Worm (Caenorhabditis elegans): Measurements from ENCODE around the gene ZK643.5.

Gene ZK643.5

ce11 chrIII:8956146-8956646 lies at the start of gene ZK643.5, which contains the start of gene ZK643.2:
Gene ZK643.5 (minus strand): TSS chrIII:8956196.
Gene ZK643.2 (plus strand): TSS chrIII:8956540.
- TF ChIP-seq fkh-2 (tag; optimal IDR thresholded peaks at IDR 0.05) = no peak
- no peak for TF ChIP-seq aly-2 (tag; optimal IDR thresholded peaks at IDR 0.05)
- TF ChIP-seq lsy-12 (tag; optimal IDR thresholded peaks at IDR 0.05) = no peak
- TF ChIP-seq mdl-1 (tag; optimal IDR thresholded peaks at IDR 0.05) = no peak
- TF ChIP-seq elt-2 (tag; optimal IDR thresholded peaks at IDR 0.05) = peak; percentile 14
- TF ChIP-seq egl-5 (tag; optimal IDR thresholded peaks at IDR 0.05) = peak; percentile 10
- peak; percentile 86 for TF ChIP-seq hmg-11 (tag; optimal IDR thresholded peaks at IDR 0.05)
- TF ChIP-seq ceh-28 (tag; optimal IDR thresholded peaks at IDR 0.05) = peak; percentile 95
- TF ChIP-seq ceh-82 (tag; optimal IDR thresholded peaks at IDR 0.05) = peak; percentile 11
- TF ChIP-seq ztf-4 (tag; optimal IDR thresholded peaks at IDR 0.05) = no peak
- TF ChIP-seq ztf-11 (tag; optimal IDR thresholded peaks at IDR 0.05) = no peak
- TF ChIP-seq daf-12 (tag; optimal IDR thresholded peaks at IDR 0.05) = no peak
- no peak for TF ChIP-seq mml-1 (tag; optimal IDR thresholded peaks at IDR 0.05)
- TF ChIP-seq fkh-10 (GFP tag; optimal IDR thresholded peaks at IDR 0.05) = no peak
- no peak for TF ChIP-seq nhr-11 (tag; optimal IDR thresholded peaks at IDR 0.05)
- no peak for TF ChIP-seq elt-3 (tag; optimal IDR thresholded peaks at IDR 0.05)
- peak; percentile 86 for TF ChIP-seq nfya-1 (tag; optimal IDR thresholded peaks at IDR 0.05; ENCODE audit: insufficient read depth)
- peak; percentile 38 for TF ChIP-seq snpc-4 (tag; optimal IDR thresholded peaks at IDR 0.05)
- no peak for TF ChIP-seq nhr-237 (tag; optimal IDR thresholded peaks at IDR 0.05)
- TF ChIP-seq nhr-76 (tag; optimal IDR thresholded peaks at IDR 0.05) = no peak
- TF ChIP-seq nhr-43 (tag; optimal IDR thresholded peaks at IDR 0.05; ENCODE audit: poor library complexity, severe bottlenecking) = no peak
- no peak for TF ChIP-seq nhr-67 (tag; optimal IDR thresholded peaks at IDR 0.05)
- no peak for TF ChIP-seq zag-1 (tag; optimal IDR thresholded peaks at IDR 0.05)
- TF ChIP-seq lin-15B (tag; optimal IDR thresholded peaks at IDR 0.05) = peak; percentile 48
- TF ChIP-seq nhr-28 (tag; optimal IDR thresholded peaks at IDR 0.05) = no peak
- TF ChIP-seq lin-39 (tag; optimal IDR thresholded peaks at IDR 0.05) = no peak
- TF ChIP-seq unc-62 (GFP tag; optimal IDR thresholded peaks at IDR 0.05) = no peak
- TF ChIP-seq nhr-77 (tag; optimal IDR thresholded peaks at IDR 0.05) = no peak
- TF ChIP-seq elt-1 (tag; optimal IDR thresholded peaks at IDR 0.05) = no peak
- no peak for TF ChIP-seq ceh-9 (tag; optimal IDR thresholded peaks at IDR 0.05)
- TF ChIP-seq sea-2 (GFP tag; optimal IDR thresholded peaks at IDR 0.05) = no peak
- TF ChIP-seq nhr-12 (tag; optimal IDR thresholded peaks at IDR 0.05) = no peak
- no peak for TF ChIP-seq nhr-25 (tag; optimal IDR thresholded peaks at IDR 0.05)
- TF ChIP-seq pha-4 (tag; optimal IDR thresholded peaks at IDR 0.05) = peak; percentile 84
- TF ChIP-seq R02D3.7 (tag; optimal IDR thresholded peaks at IDR 0.05) = peak; percentile 27
- no peak for TF ChIP-seq ZK546.5 (tag; optimal IDR thresholded peaks at IDR 0.05)
- no peak for TF ChIP-seq unc-39 (tag; optimal IDR thresholded peaks at IDR 0.05)
- TF ChIP-seq fos-1 (tag; optimal IDR thresholded peaks at IDR 0.05) = no peak
- no peak for TF ChIP-seq egl-27 (tag; optimal IDR thresholded peaks at IDR 0.05)
- TF ChIP-seq jun-1 (tag; optimal IDR thresholded peaks at IDR 0.05) = no peak

ce11 chrIII:9004658-9005057 lies 48.7 kb upstream of the ZK643.5 start:
- TF ChIP-seq aly-2 (tag; optimal IDR thresholded peaks at IDR 0.05) = no peak
- TF ChIP-seq pha-4 (tag; optimal IDR thresholded peaks at IDR 0.05) = no peak
- no peak for TF ChIP-seq tbx-2 (tag; optimal IDR thresholded peaks at IDR 0.05)
- no peak for TF ChIP-seq skn-1 (tag; optimal IDR thresholded peaks at IDR 0.05)
- TF ChIP-seq jun-1 (tag; optimal IDR thresholded peaks at IDR 0.05) = no peak
- TF ChIP-seq nhr-12 (tag; optimal IDR thresholded peaks at IDR 0.05) = no peak
- no peak for TF ChIP-seq nhr-43 (tag; optimal IDR thresholded peaks at IDR 0.05; ENCODE audit: poor library complexity, severe bottlenecking)
- TF ChIP-seq nhr-11 (tag; optimal IDR thresholded peaks at IDR 0.05) = no peak
- TF ChIP-seq hmg-11 (tag; optimal IDR thresholded peaks at IDR 0.05) = no peak
- TF ChIP-seq daf-12 (tag; optimal IDR thresholded peaks at IDR 0.05) = no peak
- no peak for TF ChIP-seq ztf-4 (tag; optimal IDR thresholded peaks at IDR 0.05)
- no peak for TF ChIP-seq unc-39 (tag; optimal IDR thresholded peaks at IDR 0.05)
- TF ChIP-seq R02D3.7 (tag; optimal IDR thresholded peaks at IDR 0.05) = no peak
- TF ChIP-seq ceh-82 (tag; optimal IDR thresholded peaks at IDR 0.05) = no peak
- TF ChIP-seq lin-39 (tag; optimal IDR thresholded peaks at IDR 0.05) = no peak
- TF ChIP-seq egl-27 (tag; optimal IDR thresholded peaks at IDR 0.05) = no peak

All from whole organism, L3 larva.